Worm (Caenorhabditis elegans) whole organism, young adult: Measurements from ENCODE around the gene F46B6.5.

Experiments
- B0019.2 ChIP-seq: fragments of 200-800 bp; sonication (Bioruptor generic); conservative IDR thresholded peaks from 2 replicates; pipeline ENCODE4 v1.3.6; 2022; ENCODE audit warnings: missing genetic modification reagents, missing genetic modification characterization, missing compliant biosample characterization
- F33H1.4 ChIP-seq: fragments of 200-800 bp; sonication (Bioruptor generic); IDR thresholded peaks from 2 replicates; pipeline ENCODE4 v1.3.6; 2022; ENCODE audit warnings: missing genetic modification reagents, missing genetic modification characterization, missing compliant biosample characterization
- F57A8.1 ChIP-seq: fragments of 200-800 bp; sonication (Bioruptor generic); optimal IDR thresholded peaks from 2 replicates; lab custom pipeline; 2018; ENCODE audit warnings: mild to moderate bottlenecking, missing genetic modification characterization, moderate library complexity, missing compliant biosample characterization
- K11D2.4 ChIP-seq: fragments of 200-800 bp; sonication (Bioruptor generic); IDR thresholded peaks from 2 replicates; pipeline ENCODE4 v1.3.6; 2022; ENCODE audit warnings: missing genetic modification reagents, missing genetic modification characterization, missing compliant biosample characterization
- Y56A3A.18 ChIP-seq: fragments of 200-800 bp; sonication (Bioruptor generic); IDR thresholded peaks from 2 replicates; pipeline ENCODE4 v1.3.6; 2022; ENCODE audit warnings: missing genetic modification reagents, missing genetic modification characterization, missing compliant biosample characterization
- ZK185.1 ChIP-seq: sonication (generic microtip); optimal IDR thresholded peaks from 2 replicates; lab custom pipeline; 2016; ENCODE audit warnings: mild to moderate bottlenecking, missing genetic modification characterization, missing compliant biosample characterization; ENCODE audit not compliant: poor library complexity, severe bottlenecking
- ama-1 ChIP-seq, 3 experiments: fragments of 150-350 bp in 1 of 3; sonication (generic microtip) in 2 of 3; optimal IDR thresholded peaks; 2 replicates each; lab custom pipeline; 2014 to 2018; ENCODE audit warnings: missing biosample characterization in 2 of 3, missing genetic modification characterization in 2 of 3, missing genetic modification reagents in 2 of 3
- aptf-2 ChIP-seq: fragments of 200-800 bp; sonication (Bioruptor generic); conservative IDR thresholded peaks from 2 replicates; pipeline ENCODE4 v1.3.6; 2022; ENCODE audit warnings: missing genetic modification reagents, missing genetic modification characterization, missing compliant biosample characterization
- atf-7 ChIP-seq: sonication (generic microtip); optimal IDR thresholded peaks from 2 replicates; lab custom pipeline; 2017; ENCODE audit warnings: mild to moderate bottlenecking, missing genetic modification characterization, missing compliant biosample characterization
- attf-6 ChIP-seq: fragments of 200-800 bp; sonication (Bioruptor generic); IDR thresholded peaks from 2 replicates; pipeline ENCODE4 v1.3.6; 2022; ENCODE audit warnings: missing genetic modification reagents, missing genetic modification characterization, missing compliant biosample characterization
- bed-1 ChIP-seq: fragments of 200-800 bp; sonication (Bioruptor generic); IDR thresholded peaks from 2 replicates; pipeline ENCODE4 v1.3.6; 2022; ENCODE audit warnings: missing genetic modification reagents, missing genetic modification characterization, missing compliant biosample characterization
- bed-2 ChIP-seq: fragments of 200-800 bp; sonication (Bioruptor generic); IDR thresholded peaks from 2 replicates; pipeline ENCODE4 v1.3.6; 2022; ENCODE audit warnings: missing genetic modification reagents, missing genetic modification characterization, missing compliant biosample characterization
- cebp-2 ChIP-seq: fragments of 200-800 bp; sonication (Bioruptor generic); IDR thresholded peaks from 2 replicates; pipeline ENCODE4 v1.3.6; 2022; ENCODE audit warnings: missing genetic modification characterization, missing compliant biosample characterization
- ceh-100 ChIP-seq: fragments of 200-800 bp; sonication (Bioruptor generic); IDR thresholded peaks from 2 replicates; pipeline ENCODE4 v1.3.6; 2022; ENCODE audit warnings: missing genetic modification reagents, missing genetic modification characterization, missing compliant biosample characterization
- ceh-27 ChIP-seq: fragments of 200-800 bp; sonication (Bioruptor generic); optimal IDR thresholded peaks from 2 replicates; lab custom pipeline; 2018; ENCODE audit warnings: mild to moderate bottlenecking, missing genetic modification characterization, moderate library complexity, missing compliant biosample characterization
- ceh-58 ChIP-seq: fragments of 200-800 bp; sonication (Bioruptor generic); IDR thresholded peaks from 2 replicates; pipeline ENCODE4 v1.3.6; 2022; ENCODE audit warnings: missing genetic modification characterization, missing compliant biosample characterization
- chd-7 ChIP-seq: sonication (generic microtip); optimal IDR thresholded peaks from 2 replicates; lab custom pipeline; 2016; ENCODE audit warnings: mild to moderate bottlenecking, missing genetic modification characterization, moderate library complexity, missing compliant biosample characterization
- dox-1 ChIP-seq: fragments of 200-800 bp; sonication (Bioruptor generic); IDR thresholded peaks from 2 replicates; pipeline ENCODE4 v1.3.6; 2022; ENCODE audit warnings: missing genetic modification reagents, missing genetic modification characterization, missing compliant biosample characterization
- egrh-3 ChIP-seq: fragments of 200-800 bp; sonication (Bioruptor generic); IDR thresholded peaks from 2 replicates; pipeline ENCODE4 v1.3.6; 2022; ENCODE audit warnings: missing genetic modification reagents, missing genetic modification characterization, missing compliant biosample characterization
- ekl-4 ChIP-seq: fragments of 200-800 bp; sonication (Bioruptor generic); IDR thresholded peaks from 2 replicates; pipeline ENCODE4 v1.3.6; 2022; ENCODE audit warnings: missing genetic modification reagents, missing genetic modification characterization, missing compliant biosample characterization
- gei-17 ChIP-seq: fragments of 200-800 bp; sonication (Bioruptor generic); optimal IDR thresholded peaks from 2 replicates; lab custom pipeline; 2018; ENCODE audit warnings: mild to moderate bottlenecking, missing genetic modification characterization, missing compliant biosample characterization
- let-526 ChIP-seq: fragments of 200-800 bp; sonication (Bioruptor generic); IDR thresholded peaks from 2 replicates; pipeline ENCODE4 v1.3.6; 2022; ENCODE audit warnings: missing genetic modification reagents, missing genetic modification characterization, missing compliant biosample characterization
- lin-26 ChIP-seq: fragments of 200-800 bp; sonication (Bioruptor generic); IDR thresholded peaks from 2 replicates; pipeline ENCODE4 v1.3.6; 2022; ENCODE audit warnings: missing genetic modification reagents, missing genetic modification characterization, missing compliant biosample characterization
- lin-54 ChIP-seq: fragments of 200-800 bp; sonication (Bioruptor generic); optimal IDR thresholded peaks from 2 replicates; lab custom pipeline; 2018; ENCODE audit warnings: mild to moderate bottlenecking, missing genetic modification characterization, missing compliant biosample characterization
- lsl-1 ChIP-seq: fragments of 200-800 bp; sonication (Bioruptor generic); optimal IDR thresholded peaks from 2 replicates; lab custom pipeline; 2018; ENCODE audit warnings: mild to moderate bottlenecking, missing genetic modification characterization, moderate library complexity, missing compliant biosample characterization
- madf-6 ChIP-seq: fragments of 200-800 bp; sonication (Bioruptor generic); IDR thresholded peaks from 2 replicates; pipeline ENCODE4 v1.3.6; 2022; ENCODE audit warnings: missing genetic modification reagents, missing genetic modification characterization, missing compliant biosample characterization
- pha-4 ChIP-seq: fragments of 150-350 bp; sonication (generic microtip); optimal IDR thresholded peaks from 2 replicates; lab custom pipeline; 2014; ENCODE audit warnings: missing biosample characterization, missing genetic modification reagents, missing genetic modification characterization
- rcor-1 ChIP-seq: fragments of 200-800 bp; sonication (Bioruptor generic); IDR thresholded peaks from 2 replicates; pipeline ENCODE4 v1.3.6; 2022; ENCODE audit warnings: missing genetic modification reagents, missing genetic modification characterization, missing compliant biosample characterization
- rpc-1 ChIP-seq, 2 experiments: fragments of 150-350 bp in 1 of 2; sonication (generic microtip) in 1 of 2; optimal IDR thresholded peaks; 2 replicates each; lab custom pipeline; 2014 to 2018; ENCODE audit warnings: missing biosample characterization in 1 of 2, missing genetic modification characterization in 1 of 2, missing genetic modification reagents in 1 of 2, missing genotype in 1 of 2
- sea-2 ChIP-seq: fragments of 200-800 bp; sonication (Bioruptor generic); IDR thresholded peaks from 2 replicates; pipeline ENCODE4 v1.3.6; 2022; ENCODE audit warnings: missing genetic modification characterization, missing compliant biosample characterization
- snpc-4 ChIP-seq, 5 experiments: fragments of 150-350 bp in 1 of 5; sonication (generic microtip) in 4 of 5; optimal IDR thresholded peaks; 2 replicates each; lab custom pipeline; 2014 to 2018; ENCODE audit warnings: missing genetic modification characterization in 5 of 5, missing biosample characterization in 3 of 5, antibody characterized with exemption in 2 of 5, mild to moderate bottlenecking in 2 of 5, missing compliant biosample characterization in 2 of 5, missing genotype in 2 of 5, moderate library complexity in 2 of 5, missing genetic modification reagents in 1 of 5
- tbp1 ChIP-seq: fragments of 200-800 bp; sonication (Bioruptor generic); optimal IDR thresholded peaks from 2 replicates; lab custom pipeline; 2018; ENCODE audit warnings: mild to moderate bottlenecking, missing genetic modification characterization, missing compliant biosample characterization
- unc-130 ChIP-seq: sonication (generic microtip); optimal IDR thresholded peaks from 2 replicates; lab custom pipeline; 2016; ENCODE audit warnings: missing genetic modification reagents, missing genetic modification characterization, missing compliant biosample characterization
- ztf-18 ChIP-seq: sonication (generic microtip); optimal IDR thresholded peaks from 2 replicates; lab custom pipeline; 2016; ENCODE audit warnings: missing genotype, mild to moderate bottlenecking, missing genetic modification characterization, missing compliant biosample characterization
- ztf-3 ChIP-seq: fragments of 200-800 bp; sonication (Bioruptor generic); optimal IDR thresholded peaks from 2 replicates; lab custom pipeline; 2018; ENCODE audit warnings: mild to moderate bottlenecking, missing genetic modification characterization, missing compliant biosample characterization

F46B6.5 gene

DNA sequence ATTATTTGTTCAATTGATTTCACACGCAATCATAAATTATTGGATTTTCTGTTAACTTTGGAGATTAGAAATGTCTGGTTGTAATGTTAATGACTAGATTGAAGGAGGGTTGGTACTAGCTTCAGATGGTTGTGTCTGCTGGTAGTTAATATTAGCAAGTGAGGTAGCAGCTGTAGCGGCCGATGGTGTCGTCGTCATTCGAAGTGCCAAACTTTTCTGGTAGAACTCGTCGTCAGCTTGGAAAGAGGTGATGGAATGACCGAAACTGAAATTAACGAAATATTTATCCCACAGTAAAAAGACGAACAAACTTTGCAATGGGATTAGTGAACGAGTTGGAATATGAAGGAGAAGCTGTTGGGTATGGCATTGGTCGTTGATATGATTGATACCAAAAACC is 18.3 kb downstream of the F46B6.5 start:
- TF ChIP-seq aptf-2 (GFP tag; lab: Robert Waterston, UW) = no peak
- no peak for TF ChIP-seq ztf-3 (GFP tag; lab: Kevin White, UChicago)
- TF ChIP-seq attf-6 = no peak
- TF ChIP-seq K11D2.4 (GFP tag; lab: Robert Waterston, UW) = no peak
- TF ChIP-seq bed-1 (GFP tag; lab: Robert Waterston, UW) = no peak
- no peak for TF ChIP-seq ztf-18
- TF ChIP-seq lin-54 = no peak
- no peak for TF ChIP-seq ZK185.1 (tag; lab: Kevin White, UChicago)
- no peak for TF ChIP-seq rpc-1 (optimal IDR thresholded peaks at IDR 0.05; lab: Kevin White, UChicago)
- TF ChIP-seq rpc-1 (tag; optimal IDR thresholded peaks at IDR 0.05; lab: Kevin White, UChicago) = no peak
- TF ChIP-seq egrh-3 = no peak
- no peak for TF ChIP-seq chd-7 (tag; lab: Kevin White, UChicago)
- TF ChIP-seq let-526 (GFP tag; lab: Robert Waterston, UW) = no peak
- no peak for TF ChIP-seq F57A8.1
- no peak for TF ChIP-seq ceh-27 (GFP tag; lab: Kevin White, UChicago)

DNA sequence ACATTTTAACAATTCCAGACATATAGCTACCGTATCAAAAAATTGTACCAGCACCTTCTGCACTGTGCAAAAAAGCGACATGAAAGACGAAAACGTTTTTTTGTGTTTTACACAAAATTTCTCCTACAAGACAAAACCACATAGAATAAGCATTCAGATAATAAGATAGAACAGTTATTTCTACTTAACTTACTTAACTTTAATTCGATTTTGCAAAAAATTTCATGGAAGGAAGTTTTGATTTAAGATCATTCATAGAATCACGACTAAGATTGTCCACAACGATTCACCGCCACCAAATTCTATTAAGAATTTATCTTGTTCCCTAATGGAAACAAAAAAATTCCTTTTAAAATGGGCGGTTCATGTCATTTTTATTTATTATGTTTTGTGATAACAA is 19.1 kb downstream of the F46B6.5 start:
- TF ChIP-seq cebp-2 (no peak), egrh-3 (no peak), ceh-100 (GFP tag; lab: Robert Waterston, UW) (no peak), gei-17 (GFP tag; lab: Kevin White, UChicago) (no peak), ceh-58 (GFP tag; lab: Robert Waterston, UW) (no peak), ekl-4 (GFP tag; lab: Robert Waterston, UW) (no peak), F57A8.1 (no peak), snpc-4 (GFP tag; optimal IDR thresholded peaks at IDR 0.05; lab: Kevin White, UChicago) (no peak), snpc-4 (tag; optimal IDR thresholded peaks at IDR 0.05; lab: Kevin White, UChicago) (no peak), dox-1 (GFP tag; lab: Robert Waterston, UW) (no peak), atf-7 (tag; lab: Kevin White, UChicago) (no peak), madf-6 (GFP tag; lab: Robert Waterston, UW) (no peak), lsl-1 (GFP tag; lab: Kevin White, UChicago) (no peak)

DNA sequence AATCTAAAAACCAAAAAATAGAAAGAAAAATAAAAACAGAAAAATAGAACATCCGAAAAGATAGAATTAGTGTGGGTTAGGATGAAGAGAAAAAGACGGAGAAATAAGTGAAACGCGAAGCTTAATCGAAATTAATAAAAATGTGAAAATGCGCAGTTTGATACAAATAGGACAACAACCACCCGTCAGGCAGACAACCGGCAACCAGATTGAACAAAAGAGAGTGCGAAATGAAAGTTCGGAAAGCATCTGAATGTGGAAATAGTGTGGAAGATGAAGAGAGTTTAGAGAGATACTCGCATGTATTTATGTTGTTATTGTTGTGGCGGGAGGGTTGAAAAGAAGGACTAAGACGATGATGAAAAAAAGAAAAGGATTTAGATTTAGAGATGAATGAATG is 24.4 kb downstream of the F46B6.5 start:
- TF ChIP-seq pha-4 (tag; lab: Kevin White, UChicago) (no peak), lin-26 (GFP tag; lab: Robert Waterston, UW) (no peak), let-526 (GFP tag; lab: Robert Waterston, UW) (no peak), F33H1.4 (no peak), sea-2 (GFP tag; lab: Robert Waterston, UW) (no peak)

ce11 chrV:9757884-9758283 is 25.0 kb downstream of the F46B6.5 start, which contains the start of gene F58E6.11:
TSS of gene F58E6.11 (minus strand) at chrV:9757984.
- TF ChIP-seq Y56A3A.18 (GFP tag; lab: Robert Waterston, UW) = no peak
- TF ChIP-seq tbp1 = no peak
- no peak for TF ChIP-seq bed-2 (GFP tag; lab: Robert Waterston, UW)
- TF ChIP-seq ama-1 (optimal IDR thresholded peaks at IDR 0.05; lab: Kevin White, UChicago) = no peak
- no peak for TF ChIP-seq ama-1 (GFP tag; optimal IDR thresholded peaks at IDR 0.05; lab: Kevin White, UChicago)
- TF ChIP-seq B0019.2 (GFP tag; lab: Robert Waterston, UW) = no peak
- TF ChIP-seq snpc-4 (GFP tag; optimal IDR thresholded peaks at IDR 0.05; lab: Kevin White, UChicago) = no peak
- no peak for TF ChIP-seq snpc-4 (tag; optimal IDR thresholded peaks at IDR 0.05; lab: Kevin White, UChicago)
- TF ChIP-seq K11D2.4 (GFP tag; lab: Robert Waterston, UW) = no peak
- no peak for TF ChIP-seq ekl-4 (GFP tag; lab: Robert Waterston, UW)
- no peak for TF ChIP-seq rcor-1 (GFP tag; lab: Robert Waterston, UW)
- TF ChIP-seq unc-130 (GFP tag; lab: Kevin White, UChicago) = no peak
